Fruit fly (Drosophila melanogaster): Measurements from ENCODE around the gene SmydA-3.

DNA sequence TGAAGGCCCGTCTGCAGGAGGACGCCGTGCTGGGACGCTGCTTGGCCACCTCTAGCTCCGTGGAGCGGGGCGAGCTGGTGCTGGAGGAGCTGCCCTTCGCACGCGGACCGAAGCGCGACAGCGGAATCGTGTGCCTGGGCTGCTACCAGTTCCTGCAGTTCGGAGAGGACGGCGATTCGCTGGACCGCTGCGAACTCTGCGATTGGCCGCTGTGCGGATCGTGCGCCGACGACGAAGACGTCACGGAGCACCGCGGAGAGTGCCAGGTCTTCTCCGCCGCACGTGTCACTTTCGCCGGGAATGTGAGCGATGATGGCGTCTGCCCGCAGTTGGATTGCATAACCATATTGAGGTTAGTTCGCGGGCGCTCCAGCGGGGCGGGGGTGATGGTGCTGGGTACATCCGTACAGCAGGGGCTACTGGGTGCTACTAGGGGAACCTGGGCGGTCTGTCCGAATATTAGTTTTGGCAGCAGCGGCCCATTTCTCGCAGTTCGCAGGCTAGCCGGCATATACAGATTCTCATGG is 1.5 kb downstream of the SmydA-3 start:
- TF ChIP-seq CG32264 (GFP tag; optimal IDR thresholded peaks at IDR 0.05), result no peak
- TF ChIP-seq lola (GFP tag; optimal IDR thresholded peaks at IDR 0.05), result no peak
- TF ChIP-seq brk (GFP tag; optimal IDR thresholded peaks at IDR 0.05), result no peak

All from whole organism, wandering third instar larva.